Fruit fly (Drosophila melanogaster) whole organism, prepupa: ENCODE results near the gene CG5902.

Experiments
- CG6276 ChIP-seq: fragments of 200-800 bp; sonication (Bioruptor generic); optimal IDR thresholded peaks from 2 replicates; lab custom pipeline; 2017; ENCODE audit warnings: missing biosample characterization, mild to moderate bottlenecking, missing genetic modification characterization
- CG8319 ChIP-seq: fragments of 200-800 bp; sonication (Bioruptor generic); optimal IDR thresholded peaks from 3 replicates; lab custom pipeline; 2016; ENCODE audit warnings: missing biosample characterization, missing genetic modification characterization
- achi ChIP-seq: fragments of 200-800 bp; sonication (Bioruptor generic); optimal IDR thresholded peaks from 3 replicates; lab custom pipeline; 2016; ENCODE audit warnings: missing biosample characterization, missing genetic modification characterization
- esn ChIP-seq: fragments of 200-800 bp; sonication (Bioruptor generic); optimal IDR thresholded peaks from 2 replicates; lab custom pipeline; 2016; ENCODE audit warnings: missing biosample characterization, mild to moderate bottlenecking, missing genetic modification characterization, moderate library complexity

- TF ChIP-seq CG8319 (GFP tag; lab: Kevin White, UChicago) (peak; percentile 79), CG6276 (GFP tag; lab: Kevin White, UChicago) (no peak), esn (GFP tag; lab: Kevin White, UChicago) (peak; percentile 93), achi (GFP tag; lab: Kevin White, UChicago) (peak; percentile 79)
Observed at dm6 chr3R:23958091-23958838, 28.2 kb upstream of the CG5902 start, which contains the start of the genes GluProRS and AP-1sigma.
